Worm (Caenorhabditis elegans) whole organism, L3 larva: ENCODE measurements around the gene Y39G8B.2.

Experiments
- ceh-28 ChIP-seq: fragments of 150-350 bp; optimal IDR thresholded peaks from 2 replicates; lab custom pipeline; 2014; ENCODE audit warnings: missing biosample characterization, missing genetic modification reagents, missing genetic modification characterization
- ceh-82 ChIP-seq: fragments of 150-350 bp; optimal IDR thresholded peaks from 2 replicates; lab custom pipeline; 2014; ENCODE audit warnings: missing biosample characterization, missing genetic modification characterization
- fkh-2 ChIP-seq: fragments of 150-350 bp; optimal IDR thresholded peaks from 2 replicates; lab custom pipeline; 2014; ENCODE audit warnings: missing biosample characterization, missing genetic modification reagents, missing genetic modification characterization
- mdl-1 ChIP-seq: fragments of 150-350 bp; optimal IDR thresholded peaks from 2 replicates; lab custom pipeline; 2014; ENCODE audit warnings: missing biosample characterization, missing genetic modification characterization
- nhr-11 ChIP-seq: fragments of 150-350 bp; optimal IDR thresholded peaks from 2 replicates; lab custom pipeline; 2014; ENCODE audit warnings: missing biosample characterization, missing genetic modification characterization
- nhr-237 ChIP-seq: fragments of 150-350 bp; optimal IDR thresholded peaks from 2 replicates; lab custom pipeline; 2014; ENCODE audit warnings: missing biosample characterization, missing genetic modification characterization
- nhr-28 ChIP-seq: fragments of 150-350 bp; optimal IDR thresholded peaks from 2 replicates; lab custom pipeline; 2014; ENCODE audit warnings: missing biosample characterization, missing genetic modification characterization
- pha-4 ChIP-seq: fragments of 150-350 bp; optimal IDR thresholded peaks from 2 replicates; lab custom pipeline; 2014; ENCODE audit warnings: missing biosample characterization, missing genetic modification reagents, missing genetic modification characterization
- skn-1 ChIP-seq: fragments of 150-350 bp; optimal IDR thresholded peaks from 2 replicates; lab custom pipeline; 2014; ENCODE audit warnings: missing biosample characterization, missing genetic modification characterization
- snpc-4 ChIP-seq: fragments of 150-350 bp; optimal IDR thresholded peaks from 2 replicates; lab custom pipeline; 2014; ENCODE audit warnings: missing biosample characterization, missing genetic modification characterization
- zag-1 ChIP-seq: fragments of 150-350 bp; optimal IDR thresholded peaks from 2 replicates; lab custom pipeline; 2014; ENCODE audit warnings: missing biosample characterization, missing genetic modification characterization

ce11 chrII:13979833-13980513 lies 4.0 kb upstream of the Y39G8B.2 start, which contains the start of gene sre-48:
- no peak for TF ChIP-seq skn-1 (tag; lab: Kevin White, UChicago)
- no peak for TF ChIP-seq nhr-28 (tag; lab: Kevin White, UChicago)
- TF ChIP-seq zag-1: no peak
- peak; percentile 47 for TF ChIP-seq pha-4 (tag; lab: Kevin White, UChicago)
- no peak for TF ChIP-seq nhr-11 (tag; lab: Kevin White, UChicago)
- TF ChIP-seq mdl-1 (tag; lab: Kevin White, UChicago): no peak
- TF ChIP-seq fkh-2 (tag; lab: Kevin White, UChicago): no peak
- no peak for TF ChIP-seq nhr-237
- TF ChIP-seq snpc-4: no peak
- TF ChIP-seq ceh-28 (tag; lab: Kevin White, UChicago): no peak
- no peak for TF ChIP-seq ceh-82
